Worm (Caenorhabditis elegans) whole organism, young adult: Measurements from ENCODE around the gene W06A7.2.
A peak's percentile ranks its signal among the peaks of the same experiment; 100 is the strongest.

ENCODE experiments used
- ama-1 ChIP-seq, 3 experiments: fragments of 150-350 bp in 1 of 3; sonication (generic microtip) in 2 of 3; optimal IDR thresholded peaks; 2 replicates each; lab custom pipeline; 2014 to 2018; ENCODE audit warnings: missing biosample characterization in 2 of 3, missing genetic modification characterization in 2 of 3, missing genetic modification reagents in 2 of 3
- ceh-58 ChIP-seq: fragments of 200-800 bp; sonication (Bioruptor generic); IDR thresholded peaks from 2 replicates; pipeline ENCODE4 v1.3.6; 2022; ENCODE audit warnings: missing genetic modification characterization, missing compliant biosample characterization
- gei-17 ChIP-seq: fragments of 200-800 bp; sonication (Bioruptor generic); optimal IDR thresholded peaks from 2 replicates; lab custom pipeline; 2018; ENCODE audit warnings: mild to moderate bottlenecking, missing genetic modification characterization, missing compliant biosample characterization
- pha-4 ChIP-seq: fragments of 150-350 bp; sonication (generic microtip); optimal IDR thresholded peaks from 2 replicates; lab custom pipeline; 2014; ENCODE audit warnings: missing biosample characterization, missing genetic modification reagents, missing genetic modification characterization
- rec-8 ChIP-seq, 2 experiments: sonication (generic microtip); optimal IDR thresholded peaks; 2 replicates each; lab custom pipeline; 2016; ENCODE audit warnings: mild to moderate bottlenecking in 2 of 2, missing genetic modification characterization in 2 of 2, missing genetic modification reagents in 2 of 2, missing genotype in 2 of 2, missing biosample characterization in 1 of 2, missing compliant biosample characterization in 1 of 2, moderate library complexity in 1 of 2

ce11 chrV:14848510-14849206 is 27.0 kb downstream of the W06A7.2 start:
- TF ChIP-seq pha-4 (tag; lab: Kevin White, UChicago), result no peak
- TF ChIP-seq ama-1 (optimal IDR thresholded peaks at IDR 0.05; lab: Kevin White, UChicago), result peak; percentile 71
- TF ChIP-seq ama-1 (GFP tag; optimal IDR thresholded peaks at IDR 0.05; lab: Kevin White, UChicago), result no peak
- TF ChIP-seq gei-17 (GFP tag; lab: Kevin White, UChicago), result no peak
- no peak for TF ChIP-seq rec-8 (tag; optimal IDR thresholded peaks at IDR 0.05; lab: Kevin White, UChicago)
- no peak for TF ChIP-seq ceh-58 (GFP tag; lab: Robert Waterston, UW)
